Fruit fly (Drosophila melanogaster) whole organism, embryonic: ENCODE measurements around the gene CG31344.

Experiments
- Abd-B ChIP-seq: fragments of 200-800 bp; sonication (Bioruptor generic); optimal IDR thresholded peaks from 2 replicates; lab custom pipeline; 2018; ENCODE audit warnings: missing biosample characterization, mild to moderate bottlenecking, missing genetic modification characterization, moderate library complexity
- Bteb2 ChIP-seq: fragments of 200-800 bp; sonication (Bioruptor generic); optimal IDR thresholded peaks from 2 replicates; lab custom pipeline; 2016; ENCODE audit warnings: missing biosample characterization, missing genetic modification characterization
- CG10462 ChIP-seq: fragments of 200-800 bp; sonication (Bioruptor generic); optimal IDR thresholded peaks from 2 replicates; lab custom pipeline; 2016; ENCODE audit warnings: missing biosample characterization, missing genetic modification characterization
- CG12219 ChIP-seq: fragments of 200-800 bp; sonication (Bioruptor generic); optimal IDR thresholded peaks from 3 replicates; lab custom pipeline; 2018; ENCODE audit warnings: missing biosample characterization, mild to moderate bottlenecking, missing genetic modification characterization
- CG12236 ChIP-seq: fragments of 200-800 bp; sonication (Bioruptor generic); optimal IDR thresholded peaks from 2 replicates; lab custom pipeline; 2016; ENCODE audit warnings: missing biosample characterization, missing genetic modification characterization
- CG1233 ChIP-seq: fragments of 200-800 bp; sonication (Bioruptor generic); optimal IDR thresholded peaks from 4 replicates; lab custom pipeline; 2018; ENCODE audit warnings: missing biosample characterization, mild to moderate bottlenecking, missing genetic modification characterization
- CG13296 ChIP-seq: fragments of 200-800 bp; sonication (Bioruptor generic); optimal IDR thresholded peaks from 3 replicates; lab custom pipeline; 2018; ENCODE audit warnings: missing biosample characterization, mild to moderate bottlenecking, missing genetic modification characterization
- CG14441 ChIP-seq: fragments of 200-800 bp; sonication (Bioruptor generic); IDR thresholded peaks from 2 replicates; pipeline ENCODE4 v1.3.6; 2022; ENCODE audit warnings: missing biosample characterization, missing genetic modification characterization
- CG14965 ChIP-seq: fragments of 200-800 bp; sonication (Bioruptor generic); optimal IDR thresholded peaks from 2 replicates; lab custom pipeline; 2016; ENCODE audit warnings: missing biosample characterization, missing genetic modification characterization, borderline replicate concordance
- CG15073 ChIP-seq: fragments of 200-800 bp; sonication (Bioruptor generic); optimal IDR thresholded peaks from 2 replicates; lab custom pipeline; 2016; ENCODE audit warnings: missing biosample characterization, missing genetic modification characterization
- CG15696 ChIP-seq: fragments of 200-800 bp; sonication (Bioruptor generic); optimal IDR thresholded peaks from 2 replicates; lab custom pipeline; 2019; ENCODE audit warnings: missing biosample characterization, mild to moderate bottlenecking, missing genetic modification characterization, moderate library complexity
- CG2889 ChIP-seq: fragments of 200-800 bp; sonication (Bioruptor generic); IDR thresholded peaks from 3 replicates; pipeline ENCODE4 v1.3.6; 2022; ENCODE audit warnings: missing biosample characterization, missing genetic modification characterization
- CG42726 ChIP-seq: fragments of 200-800 bp; sonication (Bioruptor generic); IDR thresholded peaks from 2 replicates; pipeline ENCODE4 v1.3.6; 2022; ENCODE audit warnings: missing biosample characterization, missing genetic modification characterization; ENCODE audit not compliant: partially characterized antibody
- CG6765 ChIP-seq: fragments of 200-800 bp; sonication (Bioruptor generic); optimal IDR thresholded peaks from 3 replicates; lab custom pipeline; 2017; ENCODE audit warnings: missing biosample characterization, mild to moderate bottlenecking, missing genetic modification characterization
- CG6854 ChIP-seq: fragments of 200-800 bp; sonication (Bioruptor generic); optimal IDR thresholded peaks from 3 replicates; lab custom pipeline; 2017; ENCODE audit warnings: missing biosample characterization, mild to moderate bottlenecking, missing genetic modification characterization
- CG7745 ChIP-seq: fragments of 200-800 bp; sonication (Bioruptor generic); optimal IDR thresholded peaks from 2 replicates; lab custom pipeline; 2018; ENCODE audit warnings: missing biosample characterization, mild to moderate bottlenecking, missing genetic modification characterization, moderate library complexity
- CG7839 ChIP-seq: fragments of 200-800 bp; sonication (Bioruptor generic); optimal IDR thresholded peaks from 3 replicates; lab custom pipeline; 2018; ENCODE audit warnings: missing biosample characterization, mild to moderate bottlenecking, missing genetic modification characterization, moderate library complexity
- CG9797 ChIP-seq: fragments of 200-800 bp; sonication (Bioruptor generic); optimal IDR thresholded peaks from 3 replicates; lab custom pipeline; 2018; ENCODE audit warnings: missing biosample characterization, mild to moderate bottlenecking, missing genetic modification characterization
- Gug ChIP-seq: fragments of 200-800 bp; sonication (Bioruptor generic); IDR thresholded peaks from 4 replicates; pipeline ENCODE4 v1.3.6; 2022; ENCODE audit warnings: missing biosample characterization, missing genetic modification characterization
- HmgD ChIP-seq: fragments of 200-800 bp; sonication (Bioruptor generic); optimal IDR thresholded peaks from 3 replicates; lab custom pipeline; 2016; ENCODE audit warnings: missing biosample characterization, missing genetic modification characterization
- Hsf ChIP-seq: fragments of 200-800 bp; sonication (Bioruptor generic); optimal IDR thresholded peaks from 3 replicates; lab custom pipeline; 2016; ENCODE audit warnings: missing biosample characterization, missing genetic modification characterization
- MTF-1 ChIP-seq: fragments of 200-800 bp; sonication (Bioruptor generic); optimal IDR thresholded peaks from 2 replicates; lab custom pipeline; 2018; ENCODE audit warnings: missing biosample characterization, mild to moderate bottlenecking, missing genetic modification characterization, borderline replicate concordance
- NFAT ChIP-seq: fragments of 200-800 bp; sonication (Bioruptor generic); IDR thresholded peaks from 2 replicates; pipeline ENCODE4 v1.3.6; 2022; ENCODE audit warnings: missing biosample characterization, missing genetic modification characterization
- Opbp ChIP-seq: fragments of 200-800 bp; sonication (Bioruptor generic); IDR thresholded peaks from 3 replicates; pipeline ENCODE4 v1.3.6; 2022; ENCODE audit warnings: missing biosample characterization, missing genetic modification characterization; ENCODE audit not compliant: partially characterized antibody
- PHDP ChIP-seq: fragments of 200-800 bp; sonication (Bioruptor generic); optimal IDR thresholded peaks from 3 replicates; lab custom pipeline; 2018; ENCODE audit warnings: missing biosample characterization, mild to moderate bottlenecking, missing genetic modification characterization, moderate library complexity
- YL-1 ChIP-seq: fragments of 200-800 bp; sonication (Bioruptor generic); optimal IDR thresholded peaks from 3 replicates; lab custom pipeline; 2017; ENCODE audit warnings: missing biosample characterization, mild to moderate bottlenecking, missing genetic modification characterization
- aop ChIP-seq: fragments of 200-800 bp; sonication (Bioruptor generic); IDR thresholded peaks from 2 replicates; pipeline ENCODE4 v1.3.6; 2022; ENCODE audit warnings: missing biosample characterization, missing genetic modification characterization
- bcd ChIP-seq: fragments of 200-800 bp; sonication (Bioruptor generic); optimal IDR thresholded peaks from 2 replicates; lab custom pipeline; 2017; ENCODE audit warnings: missing biosample characterization, mild to moderate bottlenecking, missing genetic modification characterization
- chn ChIP-seq: fragments of 200-800 bp; sonication (Bioruptor generic); optimal IDR thresholded peaks from 2 replicates; lab custom pipeline; 2016; ENCODE audit warnings: missing biosample characterization, missing genetic modification characterization
- crc ChIP-seq: fragments of 200-800 bp; sonication (Bioruptor generic); optimal IDR thresholded peaks from 2 replicates; lab custom pipeline; 2016; ENCODE audit warnings: missing biosample characterization, missing genetic modification characterization
- croc ChIP-seq: fragments of 200-800 bp; sonication (Bioruptor generic); conservative IDR thresholded peaks from 3 replicates; pipeline ENCODE4 v1.3.6; 2022; ENCODE audit warnings: missing biosample characterization, missing genetic modification characterization
- dan ChIP-seq: fragments of 200-800 bp; sonication (Bioruptor generic); IDR thresholded peaks from 2 replicates; pipeline ENCODE4 v1.3.6; 2022; ENCODE audit warnings: missing biosample characterization, missing genetic modification characterization
- dysf ChIP-seq: fragments of 200-800 bp; sonication (Bioruptor generic); IDR thresholded peaks from 3 replicates; pipeline ENCODE4 v1.3.6; 2022; ENCODE audit warnings: missing biosample characterization, missing genetic modification characterization
- fd3F ChIP-seq: fragments of 200-800 bp; sonication (Bioruptor generic); optimal IDR thresholded peaks from 2 replicates; lab custom pipeline; 2018; ENCODE audit warnings: missing biosample characterization, mild to moderate bottlenecking, missing genetic modification characterization, moderate library complexity
- grn ChIP-seq: fragments of 200-800 bp; sonication (Bioruptor generic); optimal IDR thresholded peaks from 3 replicates; lab custom pipeline; 2017; ENCODE audit warnings: missing biosample characterization, missing genetic modification characterization
- klu ChIP-seq: fragments of 200-800 bp; sonication (Bioruptor generic); IDR thresholded peaks from 2 replicates; pipeline ENCODE4 v1.3.6; 2022; ENCODE audit warnings: missing biosample characterization, missing genetic modification characterization
- nerfin-1 ChIP-seq: fragments of 200-800 bp; sonication (Bioruptor generic); optimal IDR thresholded peaks from 3 replicates; lab custom pipeline; 2019; ENCODE audit warnings: missing biosample characterization, mild to moderate bottlenecking, missing genetic modification characterization, moderate library complexity
- nmo ChIP-seq: fragments of 200-800 bp; sonication (Bioruptor generic); optimal IDR thresholded peaks from 2 replicates; lab custom pipeline; 2018; ENCODE audit warnings: missing biosample characterization, mild to moderate bottlenecking, missing genetic modification characterization, moderate library complexity
- oc ChIP-seq: fragments of 200-800 bp; sonication (Bioruptor generic); optimal IDR thresholded peaks from 2 replicates; lab custom pipeline; 2018; ENCODE audit warnings: missing biosample characterization, mild to moderate bottlenecking, missing genetic modification characterization, moderate library complexity
- pho ChIP-seq: fragments of 200-800 bp; sonication (Bioruptor generic); optimal IDR thresholded peaks from 2 replicates; lab custom pipeline; 2016; ENCODE audit warnings: missing biosample characterization, missing genetic modification characterization
- pros ChIP-seq: fragments of 200-800 bp; sonication (Bioruptor generic); optimal IDR thresholded peaks from 3 replicates; lab custom pipeline; 2019; ENCODE audit warnings: missing biosample characterization, mild to moderate bottlenecking, missing genetic modification characterization, moderate library complexity
- rib ChIP-seq: fragments of 200-800 bp; sonication (Bioruptor generic); IDR thresholded peaks from 2 replicates; pipeline ENCODE4 v1.3.6; 2022; ENCODE audit warnings: missing biosample characterization, missing genetic modification characterization
- row ChIP-seq: fragments of 200-800 bp; sonication (Bioruptor generic); IDR thresholded peaks from 3 replicates; pipeline ENCODE4 v1.3.6; 2022; ENCODE audit warnings: missing biosample characterization, missing genetic modification characterization
- schlank ChIP-seq: fragments of 200-800 bp; sonication (Bioruptor generic); optimal IDR thresholded peaks from 2 replicates; lab custom pipeline; 2018; ENCODE audit warnings: missing biosample characterization, mild to moderate bottlenecking, missing genetic modification characterization
- scrt ChIP-seq: fragments of 200-800 bp; sonication (Bioruptor generic); optimal IDR thresholded peaks from 2 replicates; lab custom pipeline; 2018; ENCODE audit warnings: missing biosample characterization, mild to moderate bottlenecking, missing genetic modification characterization, moderate library complexity
- seq ChIP-seq: fragments of 200-800 bp; sonication (Bioruptor generic); IDR thresholded peaks from 2 replicates; pipeline ENCODE4 v1.3.6; 2022; ENCODE audit warnings: missing biosample characterization, missing genetic modification characterization
- slp2 ChIP-seq: fragments of 200-800 bp; sonication (Bioruptor generic); optimal IDR thresholded peaks from 2 replicates; lab custom pipeline; 2016; ENCODE audit warnings: missing biosample characterization, missing genetic modification characterization
- sug ChIP-seq: fragments of 200-800 bp; optimal IDR thresholded peaks from 2 replicates; lab custom pipeline; 2019; ENCODE audit warnings: missing biosample characterization, mild to moderate bottlenecking, missing genetic modification characterization, moderate library complexity
- tap ChIP-seq: fragments of 200-800 bp; optimal IDR thresholded peaks from 3 replicates; lab custom pipeline; 2019; ENCODE audit warnings: missing biosample characterization, mild to moderate bottlenecking, missing genetic modification characterization, moderate library complexity
- tio ChIP-seq: fragments of 200-800 bp; sonication (Bioruptor generic); optimal IDR thresholded peaks from 2 replicates; lab custom pipeline; 2017; ENCODE audit warnings: missing biosample characterization, missing genetic modification characterization, inconsistent platforms
- toy ChIP-seq: fragments of 200-800 bp; sonication (Bioruptor generic); IDR thresholded peaks from 2 replicates; pipeline ENCODE4 v1.3.6; 2022; ENCODE audit warnings: missing biosample characterization, missing genetic modification characterization
- zfh2 ChIP-seq: fragments of 200-800 bp; sonication (Bioruptor generic); optimal IDR thresholded peaks from 2 replicates; lab custom pipeline; 2016; ENCODE audit warnings: missing biosample characterization, missing genetic modification characterization

The CG31344 gene

dm6 chr3R:15243452-15243851 lies 18.3 kb upstream of the CG31344 start (continued):
- TF ChIP-seq CG14441 (GFP tag; lab: Robert Waterston, UW) (no peak), nmo (GFP tag; lab: Kevin White, UChicago) (peak; percentile 15), pros (GFP tag; lab: Kevin White, UChicago) (no peak), aop (GFP tag; lab: Robert Waterston, UW) (no peak), dan (no peak), CG7839 (tag; lab: Kevin White, UChicago) (no peak), slp2 (no peak), CG2889 (GFP tag; lab: Robert Waterston, UW) (no peak), oc (tag; lab: Kevin White, UChicago) (peak; percentile 25), seq (no peak), klu (GFP tag; lab: Robert Waterston, UW) (no peak), CG12236 (no peak), sug (tag; lab: Kevin White, UChicago) (no peak), CG15073 (no peak), bcd (GFP tag; lab: Kevin White, UChicago) (no peak), CG10462 (GFP tag; lab: Kevin White, UChicago) (no peak), Opbp (GFP tag; lab: Robert Waterston, UW) (0 out of 3 replicates have a peak, but pooled peaks have one; percentile 9), fd3F (GFP tag; lab: Kevin White, UChicago) (no peak), Gug (no peak), pho (GFP tag; lab: Kevin White, UChicago) (no peak), tap (tag; lab: Kevin White, UChicago) (no peak), NFAT (GFP tag; lab: Robert Waterston, UW) (peak; percentile 63; the same call in 1 of the 2 replicates), Hsf (GFP tag; lab: Kevin White, UChicago) (no peak), PHDP (tag; lab: Kevin White, UChicago) (peak; percentile 11), rib (GFP tag; lab: Robert Waterston, UW) (peak; percentile 78), CG1233 (GFP tag; lab: Kevin White, UChicago) (no peak), chn (GFP tag; lab: Kevin White, UChicago) (no peak), CG15696 (tag; lab: Kevin White, UChicago) (no peak), zfh2 (GFP tag; lab: Kevin White, UChicago) (no peak), CG6765 (GFP tag; lab: Kevin White, UChicago) (no peak), scrt (no peak), grn (GFP tag; lab: Kevin White, UChicago) (no peak), CG9797 (GFP tag; lab: Kevin White, UChicago) (no peak), CG14965 (no peak), CG42726 (GFP tag; lab: Robert Waterston, UW) (no peak), tio (GFP tag; lab: Kevin White, UChicago) (no peak), toy (no peak), Abd-B (GFP tag; lab: Kevin White, UChicago) (no peak), HmgD (no peak), CG7745 (tag; lab: Kevin White, UChicago) (no peak), YL-1 (GFP tag; lab: Kevin White, UChicago) (peak; percentile 94), CG13296 (GFP tag; lab: Kevin White, UChicago) (no peak), MTF-1 (no peak), schlank (tag; lab: Kevin White, UChicago) (no peak), dysf (GFP tag; lab: Robert Waterston, UW) (no peak), CG12219 (GFP tag; lab: Kevin White, UChicago) (no peak), croc (GFP tag; lab: Robert Waterston, UW) (no peak), row (GFP tag; lab: Robert Waterston, UW) (no peak), nerfin-1 (tag; lab: Kevin White, UChicago) (peak; percentile 56), crc (no peak), CG6854 (no peak), Bteb2 (GFP tag; lab: Kevin White, UChicago) (no peak)
